Fruit fly (Drosophila melanogaster) whole organism, embryonic: ENCODE results near the gene CG11843.

Source experiments
- Atf-2 ChIP-seq: fragments of 200-800 bp; sonication (Bioruptor generic); optimal IDR thresholded peaks from 2 replicates; lab custom pipeline; 2016; ENCODE audit warnings: missing biosample characterization, missing genetic modification characterization
- CG10147 ChIP-seq: fragments of 200-800 bp; sonication (Bioruptor generic); optimal IDR thresholded peaks from 2 replicates; lab custom pipeline; 2019; ENCODE audit warnings: missing biosample characterization, mild to moderate bottlenecking, missing genetic modification characterization, moderate library complexity
- CG10462 ChIP-seq: fragments of 200-800 bp; sonication (Bioruptor generic); optimal IDR thresholded peaks from 2 replicates; lab custom pipeline; 2016; ENCODE audit warnings: missing biosample characterization, missing genetic modification characterization
- CG10543 ChIP-seq: fragments of 200-800 bp; sonication (Bioruptor generic); optimal IDR thresholded peaks from 3 replicates; lab custom pipeline; 2017; ENCODE audit warnings: missing biosample characterization, mild to moderate bottlenecking, missing genetic modification characterization, moderate library complexity
- CG11560 ChIP-seq: fragments of 200-800 bp; sonication (Bioruptor generic); IDR thresholded peaks from 3 replicates; pipeline ENCODE4 v1.3.6; 2022; ENCODE audit warnings: missing biosample characterization, missing genetic modification characterization
- CG14050 ChIP-seq: fragments of 200-800 bp; sonication (Bioruptor generic); IDR thresholded peaks from 3 replicates; pipeline ENCODE4 v1.3.6; 2022; ENCODE audit warnings: missing biosample characterization, missing genetic modification characterization
- CG14860 ChIP-seq: fragments of 200-800 bp; sonication (Bioruptor generic); IDR thresholded peaks from 3 replicates; pipeline ENCODE4 v1.3.6; 2022; ENCODE audit warnings: missing biosample characterization, missing genetic modification characterization; ENCODE audit not compliant: partially characterized antibody
- CG15011 ChIP-seq: fragments of 200-800 bp; sonication (Bioruptor generic); optimal IDR thresholded peaks from 3 replicates; lab custom pipeline; 2018; ENCODE audit warnings: missing biosample characterization, mild to moderate bottlenecking, missing genetic modification characterization
- CG15073 ChIP-seq: fragments of 200-800 bp; sonication (Bioruptor generic); optimal IDR thresholded peaks from 2 replicates; lab custom pipeline; 2016; ENCODE audit warnings: missing biosample characterization, missing genetic modification characterization
- CG16815 ChIP-seq: fragments of 200-800 bp; sonication (Bioruptor generic); optimal IDR thresholded peaks from 3 replicates; lab custom pipeline; 2017; ENCODE audit warnings: missing biosample characterization, mild to moderate bottlenecking, missing genetic modification characterization
- CG17361 ChIP-seq: fragments of 200-800 bp; sonication (Bioruptor generic); IDR thresholded peaks from 3 replicates; pipeline ENCODE4 v1.3.6; 2022; ENCODE audit warnings: missing biosample characterization, missing genetic modification characterization
- CG1832 ChIP-seq: fragments of 200-800 bp; sonication (Bioruptor generic); optimal IDR thresholded peaks from 2 replicates; lab custom pipeline; 2017; ENCODE audit warnings: missing biosample characterization, mild to moderate bottlenecking, missing genetic modification characterization, inconsistent platforms
- CG18764 ChIP-seq: fragments of 200-800 bp; sonication (Bioruptor generic); optimal IDR thresholded peaks from 3 replicates; lab custom pipeline; 2016; ENCODE audit warnings: missing biosample characterization, missing genetic modification characterization
- CG2116 ChIP-seq: fragments of 200-800 bp; sonication (Bioruptor generic); optimal IDR thresholded peaks from 3 replicates; lab custom pipeline; 2018; ENCODE audit warnings: missing biosample characterization, mild to moderate bottlenecking, missing genetic modification characterization
- CG2120 ChIP-seq: fragments of 200-800 bp; sonication (Bioruptor generic); optimal IDR thresholded peaks from 3 replicates; lab custom pipeline; 2016; ENCODE audit warnings: missing biosample characterization, missing genetic modification characterization
- CG6683 ChIP-seq: fragments of 200-800 bp; sonication (Bioruptor generic); optimal IDR thresholded peaks from 2 replicates; lab custom pipeline; 2017; ENCODE audit warnings: missing biosample characterization, mild to moderate bottlenecking, missing genetic modification characterization, missing genetic modification reagents
- CG7556 ChIP-seq: fragments of 200-800 bp; sonication (Bioruptor generic); optimal IDR thresholded peaks from 2 replicates; lab custom pipeline; 2017; ENCODE audit warnings: missing biosample characterization, mild to moderate bottlenecking, missing genetic modification characterization
- CoRest ChIP-seq: fragments of 200-800 bp; sonication (Bioruptor generic); optimal IDR thresholded peaks from 3 replicates; lab custom pipeline; 2018; ENCODE audit warnings: missing biosample characterization, mild to moderate bottlenecking, missing genetic modification characterization, moderate library complexity
- Doc2 ChIP-seq: fragments of 200-800 bp; sonication (Bioruptor generic); IDR thresholded peaks from 2 replicates; pipeline ENCODE4 v1.3.6; 2022; ENCODE audit warnings: missing biosample characterization, missing genetic modification characterization
- Doc3 ChIP-seq: fragments of 200-800 bp; sonication (Bioruptor generic); IDR thresholded peaks from 3 replicates; pipeline ENCODE4 v1.3.6; 2022; ENCODE audit warnings: missing biosample characterization, missing genetic modification characterization; ENCODE audit not compliant: partially characterized antibody
- Drgx ChIP-seq: fragments of 200-800 bp; sonication (Bioruptor generic); IDR thresholded peaks from 2 replicates; pipeline ENCODE4 v1.3.6; 2022; ENCODE audit warnings: missing biosample characterization, missing genetic modification characterization
- ERR ChIP-seq: fragments of 200-800 bp; sonication (Bioruptor generic); optimal IDR thresholded peaks from 2 replicates; lab custom pipeline; 2016; ENCODE audit warnings: missing biosample characterization, missing genetic modification characterization
- Hsf ChIP-seq: fragments of 200-800 bp; sonication (Bioruptor generic); optimal IDR thresholded peaks from 3 replicates; lab custom pipeline; 2016; ENCODE audit warnings: missing biosample characterization, missing genetic modification characterization
- MBD-R2 ChIP-seq: fragments of 200-800 bp; sonication (Bioruptor generic); IDR thresholded peaks from 2 replicates; pipeline ENCODE4 v1.3.6; 2022; ENCODE audit warnings: missing biosample characterization, missing genetic modification characterization
- Mrtf ChIP-seq: fragments of 200-800 bp; sonication (Bioruptor generic); IDR thresholded peaks from 3 replicates; pipeline ENCODE4 v1.3.6; 2022; ENCODE audit warnings: missing biosample characterization, missing genetic modification characterization
- Nf-YA ChIP-seq: fragments of 200-800 bp; sonication (Bioruptor generic); IDR thresholded peaks from 2 replicates; pipeline ENCODE4 v1.3.6; 2022; ENCODE audit warnings: missing biosample characterization, missing genetic modification characterization
- Nf-YC ChIP-seq: fragments of 200-800 bp; optimal IDR thresholded peaks from 3 replicates; lab custom pipeline; 2019; ENCODE audit warnings: missing biosample characterization, mild to moderate bottlenecking, missing genetic modification characterization, moderate library complexity
- Oaz ChIP-seq: fragments of 200-800 bp; sonication (Bioruptor generic); IDR thresholded peaks from 2 replicates; pipeline ENCODE4 v1.3.6; 2022; ENCODE audit warnings: missing biosample characterization, missing genetic modification characterization
- PHDP ChIP-seq: fragments of 200-800 bp; sonication (Bioruptor generic); optimal IDR thresholded peaks from 3 replicates; lab custom pipeline; 2018; ENCODE audit warnings: missing biosample characterization, mild to moderate bottlenecking, missing genetic modification characterization, moderate library complexity
- Poxn ChIP-seq: fragments of 200-800 bp; sonication (Bioruptor generic); IDR thresholded peaks from 2 replicates; pipeline ENCODE4 v1.3.6; 2022; ENCODE audit warnings: missing biosample characterization, missing genetic modification characterization
- bbx ChIP-seq: fragments of 200-800 bp; sonication (Bioruptor generic); IDR thresholded peaks from 2 replicates; pipeline ENCODE4 v1.3.6; 2022; ENCODE audit warnings: missing biosample characterization, missing genetic modification characterization; ENCODE audit not compliant: partially characterized antibody
- bowl ChIP-seq: fragments of 200-800 bp; sonication (Bioruptor generic); IDR thresholded peaks from 2 replicates; pipeline ENCODE4 v1.3.6; 2022; ENCODE audit warnings: missing biosample characterization, missing genetic modification characterization
- ci ChIP-seq: fragments of 200-800 bp; sonication (Bioruptor generic); IDR thresholded peaks from 3 replicates; pipeline ENCODE4 v1.3.6; 2022; ENCODE audit warnings: missing biosample characterization, missing genetic modification characterization
- crp ChIP-seq, 2 experiments: fragments of 200-800 bp; sonication (Bioruptor generic); optimal IDR thresholded peaks; 2 replicates in 1 of 2; 3 replicates in 1 of 2; lab custom pipeline; 2017; ENCODE audit warnings: missing biosample characterization in 2 of 2, missing genetic modification characterization in 2 of 2, mild to moderate bottlenecking in 1 of 2, moderate library complexity in 1 of 2
- danr ChIP-seq: fragments of 200-800 bp; sonication (Bioruptor generic); IDR thresholded peaks from 2 replicates; pipeline ENCODE4 v1.3.6; 2022; ENCODE audit warnings: missing biosample characterization, missing genetic modification characterization
- gfzf ChIP-seq: fragments of 200-800 bp; sonication (Bioruptor generic); optimal IDR thresholded peaks from 2 replicates; lab custom pipeline; 2016; ENCODE audit warnings: missing biosample characterization, mild to moderate bottlenecking, missing genetic modification characterization, moderate library complexity
- gro ChIP-seq: fragments of 200-800 bp; sonication (Bioruptor generic); optimal IDR thresholded peaks from 2 replicates; lab custom pipeline; 2016; ENCODE audit warnings: missing biosample characterization, missing genetic modification characterization
- hbn ChIP-seq: fragments of 200-800 bp; sonication (Bioruptor generic); IDR thresholded peaks from 2 replicates; pipeline ENCODE4 v1.3.6; 2022; ENCODE audit warnings: missing biosample characterization, missing genetic modification characterization; ENCODE audit not compliant: partially characterized antibody
- ind ChIP-seq: fragments of 200-800 bp; sonication (Bioruptor generic); optimal IDR thresholded peaks from 3 replicates; lab custom pipeline; 2016; ENCODE audit warnings: missing biosample characterization, missing genetic modification characterization
- klu ChIP-seq: fragments of 200-800 bp; sonication (Bioruptor generic); IDR thresholded peaks from 2 replicates; pipeline ENCODE4 v1.3.6; 2022; ENCODE audit warnings: missing biosample characterization, missing genetic modification characterization
- lmd ChIP-seq: fragments of 200-800 bp; sonication (Bioruptor generic); IDR thresholded peaks from 2 replicates; pipeline ENCODE4 v1.3.6; 2022; ENCODE audit warnings: missing biosample characterization, missing genetic modification characterization
- pan ChIP-seq, 4 experiments: fragments of >200 bp in 3 of 4; fragments of 200-800 bp in 1 of 4; sonication (Bioruptor generic) in 1 of 4; optimal IDR thresholded peaks in 3 of 4; IDR thresholded peaks in 1 of 4; 2 replicates each; pipeline versions ENCODE4 v1.3.6 to Lab custom; 2017 to 2022; ENCODE audit warnings: missing biosample characterization in 2 of 4, missing genetic modification characterization in 2 of 4, mixed read lengths in 1 of 4
- ssp ChIP-seq: fragments of 200-800 bp; sonication (Bioruptor generic); IDR thresholded peaks from 2 replicates; pipeline ENCODE4 v1.3.6; 2022; ENCODE audit warnings: missing biosample characterization, missing genetic modification characterization
- tin ChIP-seq: fragments of 200-800 bp; sonication (Bioruptor generic); optimal IDR thresholded peaks from 3 replicates; lab custom pipeline; 2016; ENCODE audit warnings: missing biosample characterization, missing genetic modification characterization
- tna ChIP-seq: fragments of 200-800 bp; sonication (Bioruptor generic); IDR thresholded peaks from 2 replicates; pipeline ENCODE4 v1.3.6; 2022; ENCODE audit warnings: missing biosample characterization, missing genetic modification characterization; ENCODE audit not compliant: partially characterized antibody
- toy ChIP-seq: fragments of 200-800 bp; sonication (Bioruptor generic); IDR thresholded peaks from 2 replicates; pipeline ENCODE4 v1.3.6; 2022; ENCODE audit warnings: missing biosample characterization, missing genetic modification characterization
- trem ChIP-seq: fragments of 200-800 bp; optimal IDR thresholded peaks from 3 replicates; lab custom pipeline; 2019; ENCODE audit warnings: missing biosample characterization, mild to moderate bottlenecking, missing genetic modification characterization, moderate library complexity
- vfl ChIP-seq: fragments of 200-800 bp; sonication (Bioruptor generic); optimal IDR thresholded peaks from 2 replicates; lab custom pipeline; 2016; ENCODE audit warnings: missing biosample characterization, missing genetic modification characterization

Gene CG11843

DNA sequence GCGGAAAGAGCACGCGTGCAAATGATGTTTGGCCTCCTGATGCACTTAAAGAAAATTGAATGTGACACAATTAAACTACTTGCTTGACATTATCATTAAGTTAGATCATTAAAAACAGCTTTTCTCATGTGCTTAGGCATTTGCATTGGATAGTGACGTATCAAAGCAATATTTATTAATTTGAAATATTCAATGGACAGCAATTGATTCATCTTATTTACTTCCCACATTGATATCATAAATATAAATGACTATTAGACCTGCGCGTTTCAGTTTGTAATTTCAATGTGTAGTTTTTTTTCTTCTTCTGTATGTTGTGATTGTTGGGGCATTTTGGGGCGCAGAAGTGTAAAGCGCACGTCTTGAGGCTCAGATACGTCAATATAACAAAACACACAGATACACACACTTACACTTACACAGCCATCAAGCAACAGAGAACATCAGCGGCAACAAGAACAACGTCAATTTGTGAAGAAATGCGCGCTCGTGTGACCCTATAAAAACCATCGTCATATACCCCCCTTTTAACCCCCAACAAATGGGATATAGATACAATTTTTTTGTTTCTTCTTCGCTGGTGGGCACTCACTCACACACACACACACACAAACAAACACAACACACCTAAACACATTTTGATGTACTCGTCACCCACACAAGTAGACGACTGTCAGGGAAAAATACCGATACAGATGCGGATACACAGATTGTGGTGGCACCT, 35.0 kb downstream of the CG11843 start (continued):
- TF ChIP-seq hbn = no peak
- peak; percentile 45 for TF ChIP-seq CG6683 (GFP tag; lab: Kevin White, UChicago)
- peak; percentile 12 for TF ChIP-seq gro
- TF ChIP-seq lmd (GFP tag; lab: Robert Waterston, UW) = peak; percentile 77
- TF ChIP-seq ind (GFP tag; lab: Kevin White, UChicago) = peak; percentile 70
- peak; percentile 83 for TF ChIP-seq CG7556
- TF ChIP-seq Nf-YA (GFP tag; lab: Robert Waterston, UW) = 0 out of 2 replicates have a peak, but pooled peaks have one; percentile 29
- TF ChIP-seq CG18764 (GFP tag; lab: Kevin White, UChicago) = peak; percentile 63
- peak; percentile 64 for TF ChIP-seq CG10147 (GFP tag; lab: Kevin White, UChicago)
- TF ChIP-seq tna (GFP tag; lab: Robert Waterston, UW) = no peak
- TF ChIP-seq Oaz (GFP tag; lab: Robert Waterston, UW) = no peak
- peak; percentile 18 for TF ChIP-seq CG10462
- TF ChIP-seq CG17361 (GFP tag; lab: Robert Waterston, UW) = peak; percentile 81
- TF ChIP-seq tin (GFP tag; lab: Kevin White, UChicago) = peak; percentile 59
- no peak for TF ChIP-seq CG1832 (GFP tag; lab: Kevin White, UChicago)
- peak; percentile 17; the same call in 1 of the 2 replicates for TF ChIP-seq Doc2 (GFP tag; lab: Robert Waterston, UW)
- peak; percentile 58 for TF ChIP-seq ssp (GFP tag; lab: Robert Waterston, UW)
- peak; percentile 37; the same call in 1 of the 2 replicates for TF ChIP-seq danr (GFP tag; lab: Robert Waterston, UW)
- TF ChIP-seq pan (optimal IDR thresholded peaks at IDR 0.05; lab: Kevin White, UChicago) = no peak
- peak in 1 of 2 experiments; percentile 68 for TF ChIP-seq pan (GFP tag; optimal IDR thresholded peaks at IDR 0.05 in 1 of 2, IDR thresholded peaks at IDR 0.05 in 1 of 2)
- TF ChIP-seq gfzf (GFP tag; lab: Kevin White, UChicago) = no peak
- peak; percentile 74 for TF ChIP-seq CoRest (tag; lab: Kevin White, UChicago)
- TF ChIP-seq CG10543 (GFP tag; lab: Kevin White, UChicago) = no peak
- no peak for TF ChIP-seq CG14860 (GFP tag; lab: Robert Waterston, UW)
- peak; percentile 20 for TF ChIP-seq Nf-YC (tag; lab: Kevin White, UChicago)
- peak; percentile 70 for TF ChIP-seq PHDP
- TF ChIP-seq ERR (GFP tag; lab: Kevin White, UChicago) = no peak
- TF ChIP-seq toy = no peak
- TF ChIP-seq klu (GFP tag; lab: Robert Waterston, UW) = 0 out of 2 replicates have a peak, but pooled peaks have one; percentile 47
- TF ChIP-seq CG11560 = no peak
- no peak for TF ChIP-seq CG2116 (GFP tag; lab: Kevin White, UChicago)
- TF ChIP-seq bbx (GFP tag; lab: Robert Waterston, UW) = no peak
- 0 out of 2 replicates have a peak, but pooled peaks have one; percentile 9 for TF ChIP-seq MBD-R2
- 0 out of 3 replicates have a peak, but pooled peaks have one; percentile 15 for TF ChIP-seq CG14050 (GFP tag; lab: Robert Waterston, UW)
- peak; percentile 72 for TF ChIP-seq Hsf (GFP tag; lab: Kevin White, UChicago)
- peak; percentile 72; the same call in 1 of the 3 replicates for TF ChIP-seq ci (GFP tag; lab: Robert Waterston, UW)
- TF ChIP-seq Poxn = no peak
- peak in 1 of 2 experiments; percentile 10 for TF ChIP-seq crp (GFP tag; optimal IDR thresholded peaks at IDR 0.05; lab: Kevin White, UChicago)
- TF ChIP-seq Atf-2 = peak; percentile 60
- TF ChIP-seq bowl (GFP tag; lab: Robert Waterston, UW) = no peak
- TF ChIP-seq CG16815 = peak; percentile 32
- 0 out of 3 replicates have a peak, but pooled peaks have one; percentile 45 for TF ChIP-seq Mrtf
- TF ChIP-seq CG15073 (GFP tag; lab: Kevin White, UChicago) = no peak
- TF ChIP-seq trem (tag; lab: Kevin White, UChicago) = peak; percentile 77
- peak; percentile 55 for TF ChIP-seq CG15011 (GFP tag; lab: Kevin White, UChicago)
- no peak for TF ChIP-seq Doc3 (GFP tag; lab: Robert Waterston, UW)
- TF ChIP-seq vfl (GFP tag; lab: Kevin White, UChicago) = no peak
- TF ChIP-seq CG2120 (GFP tag; lab: Kevin White, UChicago) = peak; percentile 68
- TF ChIP-seq Drgx = 0 out of 2 replicates have a peak, but pooled peaks have one; percentile 19
